Fruit fly (Drosophila melanogaster) whole organism, embryonic: ENCODE data around the gene Neu2.

ENCODE experiments used
- Atf6 ChIP-seq: fragments of 200-800 bp; sonication (Bioruptor generic); IDR thresholded peaks from 2 replicates; pipeline ENCODE4 v1.3.6; 2022; ENCODE audit warnings: missing biosample characterization, missing genetic modification characterization
- CG10321 ChIP-seq: fragments of 200-800 bp; sonication (Bioruptor generic); IDR thresholded peaks from 2 replicates; pipeline ENCODE4 v1.3.6; 2022; ENCODE audit warnings: missing biosample characterization, missing genetic modification characterization
- CG10462 ChIP-seq: fragments of 200-800 bp; sonication (Bioruptor generic); optimal IDR thresholded peaks from 2 replicates; lab custom pipeline; 2016; ENCODE audit warnings: missing biosample characterization, missing genetic modification characterization
- CG11504 ChIP-seq: fragments of 200-800 bp; sonication (Bioruptor generic); optimal IDR thresholded peaks from 3 replicates; lab custom pipeline; 2019; ENCODE audit warnings: missing biosample characterization, mild to moderate bottlenecking, missing genetic modification characterization, moderate library complexity
- CG11696 ChIP-seq: fragments of 200-800 bp; sonication (Bioruptor generic); IDR thresholded peaks from 2 replicates; pipeline ENCODE4 v1.3.6; 2022; ENCODE audit warnings: missing biosample characterization, missing genetic modification characterization
- CG12769 ChIP-seq: fragments of 200-800 bp; sonication (Bioruptor generic); optimal IDR thresholded peaks from 2 replicates; lab custom pipeline; 2019; ENCODE audit warnings: missing biosample characterization, mild to moderate bottlenecking, missing genetic modification characterization, moderate library complexity
- CG13624 ChIP-seq: fragments of 200-800 bp; sonication (Bioruptor generic); optimal IDR thresholded peaks from 2 replicates; lab custom pipeline; 2016; ENCODE audit warnings: missing biosample characterization, missing genetic modification characterization
- CG14710 ChIP-seq: fragments of 200-800 bp; sonication (Bioruptor generic); optimal IDR thresholded peaks from 3 replicates; lab custom pipeline; 2019; ENCODE audit warnings: missing biosample characterization, mild to moderate bottlenecking, missing genetic modification characterization, moderate library complexity
- CG14860 ChIP-seq: fragments of 200-800 bp; sonication (Bioruptor generic); IDR thresholded peaks from 3 replicates; pipeline ENCODE4 v1.3.6; 2022; ENCODE audit warnings: missing biosample characterization, missing genetic modification characterization; ENCODE audit not compliant: partially characterized antibody
- CG15601 ChIP-seq: fragments of 200-800 bp; sonication (Bioruptor generic); optimal IDR thresholded peaks from 3 replicates; lab custom pipeline; 2019; ENCODE audit warnings: missing biosample characterization, mild to moderate bottlenecking, missing genetic modification characterization, moderate library complexity
- CG16813 ChIP-seq: fragments of 200-800 bp; sonication (Bioruptor generic); IDR thresholded peaks from 3 replicates; pipeline ENCODE4 v1.3.6; 2022; ENCODE audit warnings: missing biosample characterization, missing genetic modification characterization; ENCODE audit not compliant: partially characterized antibody
- CG16863 ChIP-seq: fragments of 200-800 bp; sonication (Bioruptor generic); optimal IDR thresholded peaks from 3 replicates; lab custom pipeline; 2016; ENCODE audit warnings: missing biosample characterization, missing genetic modification characterization
- CG17802 ChIP-seq: fragments of 200-800 bp; sonication (Bioruptor generic); optimal IDR thresholded peaks from 2 replicates; lab custom pipeline; 2018; ENCODE audit warnings: missing biosample characterization, mild to moderate bottlenecking, missing genetic modification characterization, moderate library complexity
- CG1832 ChIP-seq: fragments of 200-800 bp; sonication (Bioruptor generic); optimal IDR thresholded peaks from 2 replicates; lab custom pipeline; 2017; ENCODE audit warnings: missing biosample characterization, mild to moderate bottlenecking, missing genetic modification characterization, inconsistent platforms
- CG2120 ChIP-seq: fragments of 200-800 bp; sonication (Bioruptor generic); optimal IDR thresholded peaks from 3 replicates; lab custom pipeline; 2016; ENCODE audit warnings: missing biosample characterization, missing genetic modification characterization
- CG2889 ChIP-seq: fragments of 200-800 bp; sonication (Bioruptor generic); IDR thresholded peaks from 3 replicates; pipeline ENCODE4 v1.3.6; 2022; ENCODE audit warnings: missing biosample characterization, missing genetic modification characterization
- CG30020 ChIP-seq: fragments of 200-800 bp; optimal IDR thresholded peaks from 2 replicates; lab custom pipeline; 2019; ENCODE audit warnings: missing biosample characterization, mild to moderate bottlenecking, missing genetic modification characterization, moderate library complexity
- CG31441 ChIP-seq: fragments of 200-800 bp; sonication (Bioruptor generic); IDR thresholded peaks from 2 replicates; pipeline ENCODE4 v1.3.6; 2022; ENCODE audit warnings: missing biosample characterization, missing genetic modification characterization
- CG3163 ChIP-seq: fragments of 200-800 bp; sonication (Bioruptor generic); optimal IDR thresholded peaks from 3 replicates; lab custom pipeline; 2016; ENCODE audit warnings: missing biosample characterization, missing genetic modification characterization
- CG6272 ChIP-seq: fragments of 200-800 bp; sonication (Bioruptor generic); IDR thresholded peaks from 2 replicates; pipeline ENCODE4 v1.3.6; 2022; ENCODE audit warnings: missing biosample characterization, missing genetic modification characterization
- CG7928 ChIP-seq: fragments of 200-800 bp; sonication (Bioruptor generic); optimal IDR thresholded peaks from 2 replicates; lab custom pipeline; 2017; ENCODE audit warnings: missing biosample characterization, mild to moderate bottlenecking, missing genetic modification characterization
- CG9727 ChIP-seq: fragments of 200-800 bp; sonication (Bioruptor generic); optimal IDR thresholded peaks from 3 replicates; lab custom pipeline; 2017; ENCODE audit warnings: missing biosample characterization, mild to moderate bottlenecking, missing genetic modification characterization
- CoRest ChIP-seq: fragments of 200-800 bp; sonication (Bioruptor generic); optimal IDR thresholded peaks from 3 replicates; lab custom pipeline; 2018; ENCODE audit warnings: missing biosample characterization, mild to moderate bottlenecking, missing genetic modification characterization, moderate library complexity
- Dref ChIP-seq: fragments of 200-800 bp; sonication (Bioruptor generic); IDR thresholded peaks from 2 replicates; pipeline ENCODE4 v1.3.6; 2022; ENCODE audit warnings: missing biosample characterization, missing genetic modification characterization
- Hmr ChIP-seq: fragments of 200-800 bp; sonication (Bioruptor generic); optimal IDR thresholded peaks from 3 replicates; lab custom pipeline; 2017; ENCODE audit warnings: mild to moderate bottlenecking, missing biosample characterization, missing genetic modification reagents, missing genetic modification characterization
- Hmx ChIP-seq: fragments of 200-800 bp; sonication (Bioruptor generic); optimal IDR thresholded peaks from 2 replicates; lab custom pipeline; 2016; ENCODE audit warnings: missing biosample characterization, missing genetic modification characterization
- Oaz ChIP-seq: fragments of 200-800 bp; sonication (Bioruptor generic); IDR thresholded peaks from 2 replicates; pipeline ENCODE4 v1.3.6; 2022; ENCODE audit warnings: missing biosample characterization, missing genetic modification characterization
- Ravus ChIP-seq: fragments of 200-800 bp; sonication (Bioruptor generic); IDR thresholded peaks from 2 replicates; pipeline ENCODE4 v1.3.6; 2022; ENCODE audit warnings: missing biosample characterization, missing genetic modification characterization
- Rx ChIP-seq: fragments of 200-800 bp; sonication (Bioruptor generic); IDR thresholded peaks from 2 replicates; pipeline ENCODE4 v1.3.6; 2022; ENCODE audit warnings: missing biosample characterization, missing genetic modification characterization
- Scr ChIP-seq: fragments of 200-800 bp; sonication (Bioruptor generic); IDR thresholded peaks from 2 replicates; pipeline ENCODE4 v1.3.6; 2022; ENCODE audit warnings: missing biosample characterization, missing genetic modification characterization; ENCODE audit not compliant: partially characterized antibody
- TFAM ChIP-seq: fragments of 200-800 bp; sonication (Bioruptor generic); optimal IDR thresholded peaks from 2 replicates; lab custom pipeline; 2017; ENCODE audit warnings: missing biosample characterization, missing genetic modification characterization, inconsistent platforms
- Vsx1 ChIP-seq: fragments of 200-800 bp; sonication (Bioruptor generic); optimal IDR thresholded peaks from 2 replicates; lab custom pipeline; 2017; ENCODE audit warnings: missing biosample characterization, mild to moderate bottlenecking, missing genetic modification characterization, missing genetic modification reagents
- ato ChIP-seq: fragments of 200-800 bp; sonication (Bioruptor generic); IDR thresholded peaks from 2 replicates; pipeline ENCODE4 v1.3.6; 2022; ENCODE audit warnings: missing biosample characterization, missing genetic modification characterization; ENCODE audit not compliant: partially characterized antibody
- cato ChIP-seq: fragments of 200-800 bp; sonication (Bioruptor generic); optimal IDR thresholded peaks from 2 replicates; lab custom pipeline; 2016; ENCODE audit warnings: missing biosample characterization, missing genetic modification characterization, borderline replicate concordance
- chinmo ChIP-seq: fragments of 200-800 bp; sonication (Bioruptor generic); IDR thresholded peaks from 4 replicates; pipeline ENCODE4 v1.3.6; 2022; ENCODE audit warnings: missing biosample characterization, missing genetic modification characterization; ENCODE audit not compliant: partially characterized antibody
- corto ChIP-seq: fragments of 200-800 bp; sonication (Bioruptor generic); optimal IDR thresholded peaks from 2 replicates; lab custom pipeline; 2016; ENCODE audit warnings: missing biosample characterization, mild to moderate bottlenecking, missing genetic modification characterization, moderate library complexity
- crp ChIP-seq, 2 experiments: fragments of 200-800 bp; sonication (Bioruptor generic); optimal IDR thresholded peaks; 2 replicates in 1 of 2; 3 replicates in 1 of 2; lab custom pipeline; 2017; ENCODE audit warnings: missing biosample characterization in 2 of 2, missing genetic modification characterization in 2 of 2, mild to moderate bottlenecking in 1 of 2, moderate library complexity in 1 of 2
- ems ChIP-seq: fragments of 200-800 bp; sonication (Bioruptor generic); optimal IDR thresholded peaks from 3 replicates; lab custom pipeline; 2016; ENCODE audit warnings: missing biosample characterization, missing genetic modification characterization
- fd64A ChIP-seq: fragments of 200-800 bp; sonication (Bioruptor generic); optimal IDR thresholded peaks from 3 replicates; lab custom pipeline; 2018; ENCODE audit warnings: missing biosample characterization, mild to moderate bottlenecking, missing genetic modification characterization
- fd96Cb ChIP-seq: fragments of 200-800 bp; sonication (Bioruptor generic); optimal IDR thresholded peaks from 2 replicates; lab custom pipeline; 2018; ENCODE audit warnings: missing biosample characterization, mild to moderate bottlenecking, missing genetic modification characterization, moderate library complexity
- gfzf ChIP-seq: fragments of 200-800 bp; sonication (Bioruptor generic); optimal IDR thresholded peaks from 2 replicates; lab custom pipeline; 2016; ENCODE audit warnings: missing biosample characterization, mild to moderate bottlenecking, missing genetic modification characterization, moderate library complexity
- hb ChIP-seq: fragments of 200-800 bp; sonication (Bioruptor generic); IDR thresholded peaks from 3 replicates; pipeline ENCODE4 v1.3.6; 2022; ENCODE audit warnings: missing biosample characterization, missing genetic modification characterization; ENCODE audit not compliant: partially characterized antibody
- kni ChIP-seq: fragments of 200-800 bp; sonication (Bioruptor generic); optimal IDR thresholded peaks from 3 replicates; lab custom pipeline; 2017; ENCODE audit warnings: mild to moderate bottlenecking, missing biosample characterization, missing genetic modification reagents, missing genetic modification characterization
- lmd ChIP-seq: fragments of 200-800 bp; sonication (Bioruptor generic); IDR thresholded peaks from 2 replicates; pipeline ENCODE4 v1.3.6; 2022; ENCODE audit warnings: missing biosample characterization, missing genetic modification characterization
- prd ChIP-seq, 3 experiments: fragments of >200 bp in 2 of 3; fragments of 200-800 bp in 1 of 3; sonication (Bioruptor generic) in 1 of 3; optimal IDR thresholded peaks in 2 of 3; IDR thresholded peaks in 1 of 3; 2 replicates in 2 of 3; 3 replicates in 1 of 3; pipeline versions ENCODE4 v1.3.6 to Lab custom; 2017 to 2022; ENCODE audit warnings: missing biosample characterization in 1 of 3, missing genetic modification characterization in 1 of 3
- sc ChIP-seq, 3 experiments: fragments of >200 bp in 2 of 3; fragments of 200-800 bp in 1 of 3; sonication (Bioruptor generic) in 1 of 3; optimal IDR thresholded peaks; 2 replicates in 2 of 3; 3 replicates in 1 of 3; lab custom pipeline; 2017; ENCODE audit warnings: mild to moderate bottlenecking in 1 of 3, missing biosample characterization in 1 of 3, missing genetic modification characterization in 1 of 3, missing genetic modification reagents in 1 of 3
- sens-2 ChIP-seq: fragments of 200-800 bp; sonication (Bioruptor generic); IDR thresholded peaks from 2 replicates; pipeline ENCODE4 v1.3.6; 2022; ENCODE audit warnings: missing biosample characterization, missing genetic modification characterization
- trem ChIP-seq: fragments of 200-800 bp; optimal IDR thresholded peaks from 3 replicates; lab custom pipeline; 2019; ENCODE audit warnings: missing biosample characterization, mild to moderate bottlenecking, missing genetic modification characterization, moderate library complexity
- tx ChIP-seq: fragments of 200-800 bp; sonication (Bioruptor generic); optimal IDR thresholded peaks from 2 replicates; lab custom pipeline; 2016; ENCODE audit warnings: missing biosample characterization, missing genetic modification characterization

Neu2 gene

dm6 chr3L:21462860-21463259 lies 27.5 kb downstream of the Neu2 start (continued):
- peak; percentile 18 for TF ChIP-seq fd96Cb
- TF ChIP-seq kni = no peak
- TF ChIP-seq CG31441 (GFP tag; lab: Robert Waterston, UW) = peak; percentile 49; the same call in 1 of the 2 replicates
- no peak for TF ChIP-seq Hmx (GFP tag; lab: Kevin White, UChicago)
- peak; percentile 46 for TF ChIP-seq CG11504
- TF ChIP-seq CG13624 (GFP tag; lab: Kevin White, UChicago) = no peak
- TF ChIP-seq prd (optimal IDR thresholded peaks at IDR 0.05; lab: Kevin White, UChicago) = no peak
- peak; percentile 28; the same call in 1 of the 3 replicates for TF ChIP-seq prd (GFP tag; IDR thresholded peaks at IDR 0.05; lab: Robert Waterston, UW)
- no peak for TF ChIP-seq CG14860 (GFP tag; lab: Robert Waterston, UW)
- no peak for TF ChIP-seq CG12769 (tag; lab: Kevin White, UChicago)
- peak; percentile 10 for TF ChIP-seq trem (tag; lab: Kevin White, UChicago)
- no peak for TF ChIP-seq chinmo
- TF ChIP-seq CG16813 (GFP tag; lab: Robert Waterston, UW) = no peak
- TF ChIP-seq Scr (GFP tag; lab: Robert Waterston, UW) = no peak
- TF ChIP-seq Rx = no peak
- no peak for TF ChIP-seq CG7928 (GFP tag; lab: Kevin White, UChicago)
- no peak for TF ChIP-seq ato (GFP tag; lab: Robert Waterston, UW)
- TF ChIP-seq Oaz (GFP tag; lab: Robert Waterston, UW) = no peak
- no peak for TF ChIP-seq corto (GFP tag; lab: Kevin White, UChicago)
- TF ChIP-seq CG3163 (GFP tag; lab: Kevin White, UChicago) = no peak
- no peak for TF ChIP-seq lmd (GFP tag; lab: Robert Waterston, UW)
- TF ChIP-seq crp (GFP tag; optimal IDR thresholded peaks at IDR 0.05; lab: Kevin White, UChicago) = no peak
- TF ChIP-seq gfzf (GFP tag; lab: Kevin White, UChicago) = no peak
- TF ChIP-seq CG15601 (tag; lab: Kevin White, UChicago) = peak; percentile 16
- TF ChIP-seq CG30020 (tag; lab: Kevin White, UChicago) = no peak
- no peak for TF ChIP-seq CG2120 (GFP tag; lab: Kevin White, UChicago)
- no peak for TF ChIP-seq CG17802 (tag; lab: Kevin White, UChicago)
- no peak for TF ChIP-seq CG1832
- TF ChIP-seq ems = no peak
- no peak for TF ChIP-seq Ravus (GFP tag; lab: Robert Waterston, UW)
- no peak for TF ChIP-seq Hmr (GFP tag; lab: Kevin White, UChicago)
- TF ChIP-seq CG10462 (GFP tag; lab: Kevin White, UChicago) = no peak
- TF ChIP-seq fd64A = no peak
- peak; percentile 22 for TF ChIP-seq CoRest (tag; lab: Kevin White, UChicago)
- TF ChIP-seq tx (GFP tag; lab: Kevin White, UChicago) = no peak
- TF ChIP-seq CG16863 = no peak
- no peak for TF ChIP-seq hb (GFP tag; lab: Robert Waterston, UW)
- no peak for TF ChIP-seq Vsx1 (GFP tag; lab: Kevin White, UChicago)
- peak; percentile 59 for TF ChIP-seq CG14710 (tag; lab: Kevin White, UChicago)
- TF ChIP-seq sc (optimal IDR thresholded peaks at IDR 0.05; lab: Kevin White, UChicago) = no peak
- peak; percentile 43 for TF ChIP-seq sc (GFP tag; optimal IDR thresholded peaks at IDR 0.05; lab: Kevin White, UChicago)
- no peak for TF ChIP-seq TFAM (GFP tag; lab: Kevin White, UChicago)
- no peak for TF ChIP-seq Dref (GFP tag; lab: Robert Waterston, UW)
- no peak for TF ChIP-seq sens-2 (GFP tag; lab: Robert Waterston, UW)
- TF ChIP-seq CG2889 (GFP tag; lab: Robert Waterston, UW) = no peak
- TF ChIP-seq CG11696 = no peak
- no peak for TF ChIP-seq Atf6 (GFP tag; lab: Robert Waterston, UW)
- TF ChIP-seq cato (GFP tag; lab: Kevin White, UChicago) = peak; percentile 27
- no peak for TF ChIP-seq CG10321 (GFP tag; lab: Robert Waterston, UW)
- TF ChIP-seq CG9727 (GFP tag; lab: Kevin White, UChicago) = peak; percentile 71
- no peak for TF ChIP-seq CG6272 (GFP tag; lab: Robert Waterston, UW)
